Fruit fly (Drosophila melanogaster) whole organism, adult: Measurements from ENCODE around the gene Vps45.

ENCODE experiments used
- CG11617 ChIP-seq: fragments of 200-800 bp; sonication (Bioruptor generic); optimal IDR thresholded peaks from 2 replicates; lab custom pipeline; 2017; ENCODE audit warnings: mild to moderate bottlenecking, missing biosample characterization, missing genetic modification reagents, missing genetic modification characterization
- CG12768 ChIP-seq: fragments of 200-800 bp; sonication (Bioruptor generic); optimal IDR thresholded peaks from 2 replicates; lab custom pipeline; 2017; ENCODE audit warnings: missing biosample characterization, missing genetic modification characterization, mild to moderate bottlenecking, moderate library complexity, missing genetic modification reagents
- CG14711 ChIP-seq: fragments of 200-800 bp; sonication (Bioruptor generic); optimal IDR thresholded peaks from 2 replicates; lab custom pipeline; 2018; ENCODE audit warnings: missing biosample characterization, mild to moderate bottlenecking, missing genetic modification characterization, moderate library complexity
- CG1620 ChIP-seq: fragments of 200-800 bp; sonication (Bioruptor generic); optimal IDR thresholded peaks from 2 replicates; lab custom pipeline; 2016; ENCODE audit warnings: missing biosample characterization, missing genetic modification characterization
- CG33017 ChIP-seq: fragments of 200-800 bp; sonication (Bioruptor generic); optimal IDR thresholded peaks from 2 replicates; lab custom pipeline; 2018; ENCODE audit warnings: missing biosample characterization, mild to moderate bottlenecking, missing genetic modification characterization, moderate library complexity
- CG5204 ChIP-seq: fragments of 200-800 bp; sonication (Bioruptor generic); optimal IDR thresholded peaks from 2 replicates; lab custom pipeline; 2016; ENCODE audit warnings: missing biosample characterization, missing genetic modification characterization
- CG7045 ChIP-seq: fragments of 200-800 bp; sonication (Bioruptor generic); optimal IDR thresholded peaks from 2 replicates; lab custom pipeline; 2017; ENCODE audit warnings: missing biosample characterization, mild to moderate bottlenecking, missing genetic modification characterization
- CG7101 ChIP-seq: fragments of 200-800 bp; sonication (Bioruptor generic); optimal IDR thresholded peaks from 2 replicates; lab custom pipeline; 2018; ENCODE audit warnings: missing biosample characterization, mild to moderate bottlenecking, missing genetic modification characterization, moderate library complexity
- Clk ChIP-seq: fragments of 200-800 bp; sonication (Bioruptor generic); optimal IDR thresholded peaks from 2 replicates; lab custom pipeline; 2017; ENCODE audit warnings: missing biosample characterization, missing genetic modification characterization
- Crg-1 ChIP-seq: fragments of 200-800 bp; sonication (Bioruptor generic); optimal IDR thresholded peaks from 2 replicates; lab custom pipeline; 2016; ENCODE audit warnings: missing biosample characterization, missing genetic modification characterization
- Hr96 ChIP-seq: fragments of 200-800 bp; sonication (Bioruptor generic); optimal IDR thresholded peaks from 2 replicates; lab custom pipeline; 2016; ENCODE audit warnings: missing biosample characterization, missing genetic modification characterization
- Mnt ChIP-seq: fragments of 200-800 bp; sonication (Bioruptor generic); optimal IDR thresholded peaks from 2 replicates; lab custom pipeline; 2016; ENCODE audit warnings: missing biosample characterization, mild to moderate bottlenecking, missing genetic modification characterization
- bab1 ChIP-seq: fragments of 200-800 bp; sonication (Bioruptor generic); optimal IDR thresholded peaks from 3 replicates; lab custom pipeline; 2019; ENCODE audit warnings: missing biosample characterization, mild to moderate bottlenecking, missing genetic modification characterization, moderate library complexity
- cic ChIP-seq: fragments of 200-800 bp; sonication (Bioruptor generic); optimal IDR thresholded peaks from 2 replicates; lab custom pipeline; 2017; ENCODE audit warnings: missing biosample characterization, mild to moderate bottlenecking, missing genetic modification characterization, moderate library complexity
- cnc ChIP-seq, 2 experiments: fragments of >200 bp; optimal IDR thresholded peaks; 2 replicates each; lab custom pipeline; 2017
- kay ChIP-seq: fragments of 200-800 bp; sonication (Bioruptor generic); peaks from one replicate; lab custom pipeline; 2016; ENCODE audit warnings: missing biosample characterization, missing genetic modification characterization, borderline replicate concordance
- ovo ChIP-seq: fragments of 200-800 bp; sonication (Bioruptor generic); optimal IDR thresholded peaks from 2 replicates; lab custom pipeline; 2016; ENCODE audit warnings: missing biosample characterization, missing genetic modification characterization
- pad ChIP-seq: fragments of 200-800 bp; sonication (Bioruptor generic); optimal IDR thresholded peaks from 3 replicates; lab custom pipeline; 2017; ENCODE audit warnings: missing biosample characterization, missing genetic modification characterization, mild to moderate bottlenecking, moderate library complexity, missing genetic modification reagents
- tj ChIP-seq: fragments of 200-800 bp; sonication (Bioruptor generic); optimal IDR thresholded peaks from 3 replicates; lab custom pipeline; 2017; ENCODE audit warnings: missing biosample characterization, mild to moderate bottlenecking, missing genetic modification characterization, moderate library complexity
- toe ChIP-seq: fragments of 200-800 bp; sonication (Bioruptor generic); optimal IDR thresholded peaks from 2 replicates; lab custom pipeline; 2016; ENCODE audit warnings: missing biosample characterization, missing genetic modification characterization

Gene Vps45

dm6 chr3R:9570657-9571056 lies 6.9 kb downstream of the Vps45 start:
- no peak for TF ChIP-seq CG7045 (GFP tag; lab: Kevin White, UChicago)
- TF ChIP-seq cnc (optimal IDR thresholded peaks at IDR 0.05; lab: Kevin White, UChicago): peak in 1 of 2 experiments; percentile 78
- peak; percentile 94 for TF ChIP-seq cic
- TF ChIP-seq kay (GFP tag; lab: Kevin White, UChicago): no peak
- peak; percentile 13 for TF ChIP-seq CG12768 (GFP tag; lab: Kevin White, UChicago)
- no peak for TF ChIP-seq CG5204
- no peak for TF ChIP-seq bab1
- peak; percentile 30 for TF ChIP-seq Mnt (GFP tag; lab: Kevin White, UChicago)
- peak; percentile 10 for TF ChIP-seq CG33017
- no peak for TF ChIP-seq CG11617 (GFP tag; lab: Kevin White, UChicago)

DNA sequence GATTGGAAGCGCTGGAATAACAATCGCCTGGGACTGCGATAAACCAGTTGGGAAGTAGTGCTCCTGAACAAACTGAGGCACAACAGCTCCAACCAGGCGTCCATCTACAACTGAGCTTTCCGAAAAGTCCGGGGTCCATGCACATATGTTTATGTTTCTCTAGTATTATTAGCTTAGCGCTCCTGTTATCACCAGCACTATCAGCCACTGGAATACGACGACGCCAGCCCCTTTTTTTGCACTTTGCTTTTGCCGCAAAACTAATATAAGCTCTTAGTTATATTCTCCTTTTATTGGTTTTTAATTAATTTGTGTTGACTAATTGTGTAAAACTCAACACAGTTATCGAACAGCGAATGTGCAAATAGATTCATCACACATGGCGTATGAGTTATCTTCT lies 7.8 kb downstream of the Vps45 start, which contains the start of gene CG9396:
TSS of gene CG9396 (minus strand) at position 101 of the 400 bp plus-strand sequence.
- peak; percentile 10 for TF ChIP-seq CG7101 (tag; lab: Kevin White, UChicago)
- peak; percentile 85 for TF ChIP-seq cic
- TF ChIP-seq pad: no peak
- TF ChIP-seq Mnt (GFP tag; lab: Kevin White, UChicago): peak; percentile 1

- TF ChIP-seq cic: peak; percentile 89
- no peak for TF ChIP-seq toe (GFP tag; lab: Kevin White, UChicago)
Measured at dm6 chr3R:9572929-9573811, 9.4 kb downstream of the Vps45 start.

DNA sequence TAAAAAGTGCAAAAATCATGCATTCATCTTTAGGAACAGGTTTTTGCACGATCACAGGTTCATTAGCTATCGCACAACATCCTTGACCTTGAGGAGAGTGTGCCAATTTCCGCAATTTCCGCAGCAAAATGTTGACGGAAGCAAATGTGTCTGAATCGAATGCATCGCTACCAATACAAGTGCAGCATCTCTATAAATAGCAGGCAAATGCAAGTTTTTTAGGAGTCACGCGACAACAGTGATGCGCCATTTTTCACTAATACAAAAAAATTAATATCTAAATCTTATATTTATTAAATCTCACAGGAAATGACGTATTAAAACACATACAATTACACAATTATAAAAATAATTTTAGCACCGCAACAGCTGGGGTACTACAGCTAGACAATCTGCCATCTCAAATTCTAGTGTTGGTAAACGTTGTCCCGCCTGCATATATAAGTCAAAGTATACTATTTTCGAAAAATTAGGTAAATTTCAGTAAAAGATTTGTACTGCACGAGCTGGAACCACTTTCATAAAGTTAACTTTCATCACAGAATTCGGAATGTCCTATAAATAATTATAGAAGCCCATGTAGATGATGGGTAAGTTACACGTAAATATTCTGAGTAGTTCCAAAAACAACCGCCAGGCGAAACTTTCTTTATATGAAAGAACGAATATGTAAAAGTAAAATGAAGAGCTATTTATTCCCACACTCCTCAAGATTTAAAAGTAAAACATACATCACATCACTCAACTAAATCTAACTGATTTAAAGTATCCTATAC lies 10.3 kb downstream of the Vps45 start, which contains the start of gene CG9399:
TSS of gene CG9399 (minus strand) at position 400 of the 776 bp plus-strand sequence.
- TF ChIP-seq kay (GFP tag; lab: Kevin White, UChicago) (no peak), toe (GFP tag; lab: Kevin White, UChicago) (peak; percentile 97), Crg-1 (GFP tag; lab: Kevin White, UChicago) (peak; percentile 98), CG33017 (peak; percentile 98), ovo (GFP tag; lab: Kevin White, UChicago) (peak; percentile 93), CG1620 (GFP tag; lab: Kevin White, UChicago) (peak; percentile 99), CG14711 (peak; percentile 97), Mnt (GFP tag; lab: Kevin White, UChicago) (peak; percentile 96), CG11617 (GFP tag; lab: Kevin White, UChicago) (peak; percentile 99), cnc (optimal IDR thresholded peaks at IDR 0.05; lab: Kevin White, UChicago) (no peak), CG12768 (GFP tag; lab: Kevin White, UChicago) (peak; percentile 98), pad (peak; percentile 92), Hr96 (GFP tag; lab: Kevin White, UChicago) (peak; percentile 93), CG7101 (tag; lab: Kevin White, UChicago) (peak; percentile 99), Clk (GFP tag; lab: Kevin White, UChicago) (peak; percentile 97), tj (GFP tag; lab: Kevin White, UChicago) (peak; percentile 95), CG7045 (GFP tag; lab: Kevin White, UChicago) (peak; percentile 98), cic (peak; percentile 78), bab1 (peak; percentile 97), CG5204 (peak; percentile 98)

DNA sequence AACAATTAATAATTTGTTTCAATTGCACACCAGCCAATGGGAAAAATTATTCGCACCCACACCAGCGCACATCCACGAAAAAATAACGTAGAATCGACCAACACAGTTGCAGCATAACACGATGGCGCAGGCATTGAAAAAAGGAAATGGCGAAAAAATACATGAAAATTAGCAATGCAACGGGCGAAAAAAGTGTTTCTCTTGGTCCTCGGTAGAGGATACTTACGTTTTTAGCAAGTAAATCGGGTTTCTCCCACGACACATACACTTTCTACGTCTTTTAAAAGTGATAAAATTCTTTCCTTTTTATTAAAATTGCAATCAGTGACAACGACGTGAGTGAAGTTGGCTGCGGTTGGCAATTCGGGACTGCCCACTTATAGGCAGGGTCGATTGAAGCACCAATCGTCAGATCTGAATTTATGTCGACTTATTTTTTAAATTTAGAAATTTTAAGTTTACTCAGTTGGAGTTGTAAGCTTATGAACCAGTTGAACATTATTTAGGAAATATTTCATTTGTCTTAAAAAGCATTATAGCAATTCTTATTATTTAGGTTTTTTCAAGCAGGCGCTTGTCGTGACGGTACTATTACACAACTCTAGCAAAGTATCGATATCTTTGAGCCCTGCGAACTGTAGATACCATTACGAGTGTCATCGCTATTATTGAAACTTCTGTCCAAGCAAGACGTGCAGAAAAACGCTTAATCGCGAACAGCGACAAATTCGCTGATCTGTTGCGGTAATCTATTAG lies 13.8 kb downstream of the Vps45 start, which contains the start of the genes Kap-alpha3 and Son:
TSS of gene Kap-alpha3 (minus strand) at position 352 of the 756 bp plus-strand sequence.
TSS of gene Son (plus strand) at position 661 of the 756 bp plus-strand sequence.
- TF ChIP-seq bab1: peak; percentile 90
- peak; percentile 97 for TF ChIP-seq Hr96 (GFP tag; lab: Kevin White, UChicago)
- TF ChIP-seq tj (GFP tag; lab: Kevin White, UChicago): peak; percentile 85
- peak; percentile 97 for TF ChIP-seq CG14711
- TF ChIP-seq CG1620 (GFP tag; lab: Kevin White, UChicago): peak; percentile 98
- peak; percentile 95 for TF ChIP-seq CG7101 (tag; lab: Kevin White, UChicago)
- peak; percentile 86 for TF ChIP-seq cic
- TF ChIP-seq Crg-1 (GFP tag; lab: Kevin White, UChicago): peak; percentile 97
- no peak for TF ChIP-seq kay (GFP tag; lab: Kevin White, UChicago)
- peak; percentile 89 for TF ChIP-seq pad
- peak; percentile 96 for TF ChIP-seq CG12768 (GFP tag; lab: Kevin White, UChicago)
- peak; percentile 89 for TF ChIP-seq CG33017
- no peak for TF ChIP-seq cnc (optimal IDR thresholded peaks at IDR 0.05; lab: Kevin White, UChicago)
- TF ChIP-seq toe (GFP tag; lab: Kevin White, UChicago): peak; percentile 98
- peak; percentile 95 for TF ChIP-seq Mnt (GFP tag; lab: Kevin White, UChicago)
- peak; percentile 88 for TF ChIP-seq Clk (GFP tag; lab: Kevin White, UChicago)
- TF ChIP-seq ovo (GFP tag; lab: Kevin White, UChicago): peak; percentile 96
- TF ChIP-seq CG5204: no peak
- peak; percentile 96 for TF ChIP-seq CG7045 (GFP tag; lab: Kevin White, UChicago)
- TF ChIP-seq CG11617 (GFP tag; lab: Kevin White, UChicago): peak; percentile 98
